Worm (Caenorhabditis elegans) whole organism, young adult: Measurements from ENCODE around the gene tag-164.

Experiments
- B0336.3 ChIP-seq: fragments of 200-800 bp; sonication (Bioruptor generic); IDR thresholded peaks from 2 replicates; pipeline ENCODE4 v1.3.6; 2022; ENCODE audit warnings: missing genetic modification characterization, missing compliant biosample characterization
- D2030.7 ChIP-seq: fragments of 200-800 bp; sonication (Bioruptor generic); IDR thresholded peaks from 2 replicates; pipeline ENCODE4 v1.3.6; 2022; ENCODE audit warnings: missing genetic modification reagents, missing genetic modification characterization, missing compliant biosample characterization
- F23B12.7 ChIP-seq: sonication (generic microtip); optimal IDR thresholded peaks from 2 replicates; lab custom pipeline; 2017; ENCODE audit warnings: missing genetic modification characterization, mild to moderate bottlenecking, missing compliant biosample characterization, antibody characterized with exemption, moderate library complexity; ENCODE audit not compliant: insufficient read depth
- F39B2.1 ChIP-seq: fragments of 200-800 bp; sonication (Bioruptor generic); IDR thresholded peaks from 2 replicates; pipeline ENCODE4 v1.3.6; 2022; ENCODE audit warnings: missing genetic modification reagents, missing genetic modification characterization, missing compliant biosample characterization
- F52B5.7 ChIP-seq: sonication (generic microtip); optimal IDR thresholded peaks from 2 replicates; lab custom pipeline; 2016; ENCODE audit warnings: mild to moderate bottlenecking, missing genetic modification characterization, missing compliant biosample characterization
- F57A8.1 ChIP-seq: fragments of 200-800 bp; sonication (Bioruptor generic); optimal IDR thresholded peaks from 2 replicates; lab custom pipeline; 2018; ENCODE audit warnings: mild to moderate bottlenecking, missing genetic modification characterization, moderate library complexity, missing compliant biosample characterization
- T07F8.4 ChIP-seq: sonication (generic microtip); optimal IDR thresholded peaks from 2 replicates; lab custom pipeline; 2016; ENCODE audit warnings: mild to moderate bottlenecking, missing genetic modification characterization, moderate library complexity, missing compliant biosample characterization
- Y67H2A.10 ChIP-seq: fragments of 200-800 bp; sonication (Bioruptor generic); conservative IDR thresholded peaks from 2 replicates; pipeline ENCODE4 v1.3.6; 2022; ENCODE audit warnings: missing genetic modification reagents, missing genetic modification characterization, missing compliant biosample characterization
- Y79H2A.3 ChIP-seq: fragments of 200-800 bp; sonication (Bioruptor generic); conservative IDR thresholded peaks from 2 replicates; pipeline ENCODE4 v1.3.6; 2022; ENCODE audit warnings: missing genetic modification reagents, missing genetic modification characterization, missing compliant biosample characterization
- akir-1 ChIP-seq: fragments of 200-800 bp; sonication (Bioruptor generic); optimal IDR thresholded peaks from 2 replicates; lab custom pipeline; 2018; ENCODE audit warnings: mild to moderate bottlenecking, missing genetic modification characterization, moderate library complexity, missing compliant biosample characterization
- ama-1 ChIP-seq, 3 experiments: fragments of 150-350 bp in 1 of 3; sonication (generic microtip) in 2 of 3; optimal IDR thresholded peaks; 2 replicates each; lab custom pipeline; 2014 to 2018; ENCODE audit warnings: missing biosample characterization in 2 of 3, missing genetic modification characterization in 2 of 3, missing genetic modification reagents in 2 of 3
- aptf-3 ChIP-seq: fragments of 200-800 bp; sonication (Bioruptor generic); IDR thresholded peaks from 2 replicates; pipeline ENCODE4 v1.3.6; 2022; ENCODE audit warnings: missing genetic modification characterization, missing compliant biosample characterization
- attf-3 ChIP-seq: fragments of 200-800 bp; sonication (Bioruptor generic); conservative IDR thresholded peaks from 2 replicates; pipeline ENCODE4 v1.3.6; 2022; ENCODE audit warnings: missing genetic modification reagents, missing genetic modification characterization, missing compliant biosample characterization
- attf-5 ChIP-seq: fragments of 200-800 bp; sonication (Bioruptor generic); optimal IDR thresholded peaks from 2 replicates; lab custom pipeline; 2018; ENCODE audit warnings: mild to moderate bottlenecking, missing genetic modification characterization, missing compliant biosample characterization
- cebp-2 ChIP-seq: fragments of 200-800 bp; sonication (Bioruptor generic); IDR thresholded peaks from 2 replicates; pipeline ENCODE4 v1.3.6; 2022; ENCODE audit warnings: missing genetic modification characterization, missing compliant biosample characterization
- ceh-27 ChIP-seq: fragments of 200-800 bp; sonication (Bioruptor generic); optimal IDR thresholded peaks from 2 replicates; lab custom pipeline; 2018; ENCODE audit warnings: mild to moderate bottlenecking, missing genetic modification characterization, moderate library complexity, missing compliant biosample characterization
- ceh-40 ChIP-seq: fragments of 200-800 bp; sonication (Bioruptor generic); IDR thresholded peaks from 2 replicates; pipeline ENCODE4 v1.3.6; 2022; ENCODE audit warnings: missing genetic modification characterization, missing compliant biosample characterization
- ceh-79 ChIP-seq: sonication (generic microtip); optimal IDR thresholded peaks from 2 replicates; lab custom pipeline; 2017; ENCODE audit warnings: mild to moderate bottlenecking, missing genetic modification characterization, missing compliant biosample characterization
- chd-7 ChIP-seq: sonication (generic microtip); optimal IDR thresholded peaks from 2 replicates; lab custom pipeline; 2016; ENCODE audit warnings: mild to moderate bottlenecking, missing genetic modification characterization, moderate library complexity, missing compliant biosample characterization
- dpff-1 ChIP-seq: sonication (generic microtip); optimal IDR thresholded peaks from 2 replicates; lab custom pipeline; 2017; ENCODE audit warnings: mild to moderate bottlenecking, missing genetic modification characterization, missing compliant biosample characterization
- egl-44 ChIP-seq: fragments of 200-800 bp; sonication (Bioruptor generic); IDR thresholded peaks from 2 replicates; pipeline ENCODE4 v1.3.6; 2022; ENCODE audit warnings: missing genetic modification reagents, missing genetic modification characterization, missing compliant biosample characterization
- ets-4 ChIP-seq: fragments of 200-800 bp; sonication (Bioruptor generic); optimal IDR thresholded peaks from 2 replicates; lab custom pipeline; 2018; ENCODE audit warnings: mild to moderate bottlenecking, missing genetic modification characterization, missing compliant biosample characterization
- gei-17 ChIP-seq: fragments of 200-800 bp; sonication (Bioruptor generic); optimal IDR thresholded peaks from 2 replicates; lab custom pipeline; 2018; ENCODE audit warnings: mild to moderate bottlenecking, missing genetic modification characterization, missing compliant biosample characterization
- him-1 ChIP-seq: sonication (generic microtip); optimal IDR thresholded peaks from 2 replicates; lab custom pipeline; 2016; ENCODE audit warnings: missing genotype, missing genetic modification reagents, missing genetic modification characterization, missing compliant biosample characterization
- hlh-26 ChIP-seq: fragments of 200-800 bp; sonication (Bioruptor generic); conservative IDR thresholded peaks from 2 replicates; pipeline ENCODE4 v1.3.6; 2022; ENCODE audit warnings: missing genetic modification reagents, missing genetic modification characterization, missing compliant biosample characterization
- hsf-1 ChIP-seq: fragments of 200-800 bp; sonication (Bioruptor generic); IDR thresholded peaks from 2 replicates; pipeline ENCODE4 v1.3.6; 2022; ENCODE audit warnings: missing genetic modification reagents, missing genetic modification characterization, missing compliant biosample characterization
- lag-1 ChIP-seq: fragments of 200-800 bp; sonication (Bioruptor generic); IDR thresholded peaks from 2 replicates; pipeline ENCODE4 v1.3.6; 2022; ENCODE audit warnings: missing genetic modification reagents, missing genetic modification characterization, missing compliant biosample characterization
- lin-40 ChIP-seq: sonication (generic microtip); optimal IDR thresholded peaks from 2 replicates; lab custom pipeline; 2016; ENCODE audit warnings: missing genetic modification characterization, mild to moderate bottlenecking, missing compliant biosample characterization, missing genotype, missing genetic modification reagents
- lsl-1 ChIP-seq: fragments of 200-800 bp; sonication (Bioruptor generic); optimal IDR thresholded peaks from 2 replicates; lab custom pipeline; 2018; ENCODE audit warnings: mild to moderate bottlenecking, missing genetic modification characterization, moderate library complexity, missing compliant biosample characterization
- mcd-1 ChIP-seq: fragments of 200-800 bp; sonication (Bioruptor generic); IDR thresholded peaks from 2 replicates; pipeline ENCODE4 v1.3.6; 2022; ENCODE audit warnings: missing genetic modification reagents, missing genetic modification characterization, missing compliant biosample characterization
- mel-28 ChIP-seq: sonication (generic microtip); optimal IDR thresholded peaks from 2 replicates; lab custom pipeline; 2016; ENCODE audit warnings: borderline replicate concordance, mild to moderate bottlenecking, missing genetic modification characterization, missing compliant biosample characterization
- mes-4 ChIP-seq: sonication (generic microtip); optimal IDR thresholded peaks from 2 replicates; lab custom pipeline; 2016; ENCODE audit warnings: missing genotype, missing genetic modification characterization, missing compliant biosample characterization
- mxl-1 ChIP-seq: sonication (generic microtip); optimal IDR thresholded peaks from 2 replicates; lab custom pipeline; 2016; ENCODE audit warnings: missing genetic modification characterization, missing compliant biosample characterization
- nfya-1 ChIP-seq: sonication (generic microtip); optimal IDR thresholded peaks from 2 replicates; lab custom pipeline; 2017; ENCODE audit warnings: antibody characterized with exemption, missing compliant biosample characterization, missing genetic modification characterization, borderline replicate concordance; ENCODE audit not compliant: insufficient read depth
- nhr-179 ChIP-seq: sonication (generic microtip); optimal IDR thresholded peaks from 2 replicates; lab custom pipeline; 2016; ENCODE audit warnings: mild to moderate bottlenecking, missing genetic modification characterization, missing compliant biosample characterization
- nhr-90 ChIP-seq: sonication (generic microtip); optimal IDR thresholded peaks from 2 replicates; lab custom pipeline; 2016; ENCODE audit warnings: missing genotype, mild to moderate bottlenecking, missing genetic modification characterization, missing compliant biosample characterization
- pbrm-1 ChIP-seq: fragments of 200-800 bp; sonication (Bioruptor generic); IDR thresholded peaks from 2 replicates; pipeline ENCODE4 v1.3.6; 2022; ENCODE audit warnings: missing genetic modification reagents, missing genetic modification characterization, missing compliant biosample characterization
- sdz-38 ChIP-seq: sonication (generic microtip); optimal IDR thresholded peaks from 2 replicates; lab custom pipeline; 2016; ENCODE audit warnings: missing genotype, missing genetic modification characterization, missing compliant biosample characterization
- sea-2 ChIP-seq: fragments of 200-800 bp; sonication (Bioruptor generic); IDR thresholded peaks from 2 replicates; pipeline ENCODE4 v1.3.6; 2022; ENCODE audit warnings: missing genetic modification characterization, missing compliant biosample characterization
- snpc-3.4 ChIP-seq: sonication (generic microtip); optimal IDR thresholded peaks from 2 replicates; lab custom pipeline; 2017; ENCODE audit warnings: missing genetic modification characterization, mild to moderate bottlenecking, missing compliant biosample characterization, antibody characterized with exemption, moderate library complexity, missing genotype, missing genetic modification reagents
- somi-1 ChIP-seq: fragments of 200-800 bp; sonication (Bioruptor generic); optimal IDR thresholded peaks from 2 replicates; lab custom pipeline; 2018; ENCODE audit warnings: mild to moderate bottlenecking, missing genetic modification characterization, missing compliant biosample characterization
- tbx-9 ChIP-seq: sonication (generic microtip); optimal IDR thresholded peaks from 2 replicates; lab custom pipeline; 2016; ENCODE audit warnings: borderline replicate concordance, missing genetic modification characterization, inconsistent platforms, missing compliant biosample characterization
- xnd-1 ChIP-seq: sonication (generic microtip); optimal IDR thresholded peaks from 2 replicates; lab custom pipeline; 2016; ENCODE audit warnings: missing genotype, missing genetic modification reagents, missing genetic modification characterization, missing compliant biosample characterization
- zim-3 ChIP-seq: sonication (generic microtip); optimal IDR thresholded peaks from 2 replicates; lab custom pipeline; 2017; ENCODE audit warnings: mild to moderate bottlenecking, missing genetic modification characterization, moderate library complexity, missing compliant biosample characterization
- ztf-18 ChIP-seq: sonication (generic microtip); optimal IDR thresholded peaks from 2 replicates; lab custom pipeline; 2016; ENCODE audit warnings: missing genotype, mild to moderate bottlenecking, missing genetic modification characterization, missing compliant biosample characterization
- ztf-25 ChIP-seq: fragments of 200-800 bp; sonication (Bioruptor generic); IDR thresholded peaks from 2 replicates; pipeline ENCODE4 v1.3.6; 2022; ENCODE audit warnings: missing genetic modification reagents, missing genetic modification characterization, missing compliant biosample characterization
- ztf-28 ChIP-seq: fragments of 200-800 bp; sonication (Bioruptor generic); IDR thresholded peaks from 2 replicates; pipeline ENCODE4 v1.3.6; 2022; ENCODE audit warnings: missing genetic modification reagents, missing genetic modification characterization, missing compliant biosample characterization

The tag-164 gene

DNA sequence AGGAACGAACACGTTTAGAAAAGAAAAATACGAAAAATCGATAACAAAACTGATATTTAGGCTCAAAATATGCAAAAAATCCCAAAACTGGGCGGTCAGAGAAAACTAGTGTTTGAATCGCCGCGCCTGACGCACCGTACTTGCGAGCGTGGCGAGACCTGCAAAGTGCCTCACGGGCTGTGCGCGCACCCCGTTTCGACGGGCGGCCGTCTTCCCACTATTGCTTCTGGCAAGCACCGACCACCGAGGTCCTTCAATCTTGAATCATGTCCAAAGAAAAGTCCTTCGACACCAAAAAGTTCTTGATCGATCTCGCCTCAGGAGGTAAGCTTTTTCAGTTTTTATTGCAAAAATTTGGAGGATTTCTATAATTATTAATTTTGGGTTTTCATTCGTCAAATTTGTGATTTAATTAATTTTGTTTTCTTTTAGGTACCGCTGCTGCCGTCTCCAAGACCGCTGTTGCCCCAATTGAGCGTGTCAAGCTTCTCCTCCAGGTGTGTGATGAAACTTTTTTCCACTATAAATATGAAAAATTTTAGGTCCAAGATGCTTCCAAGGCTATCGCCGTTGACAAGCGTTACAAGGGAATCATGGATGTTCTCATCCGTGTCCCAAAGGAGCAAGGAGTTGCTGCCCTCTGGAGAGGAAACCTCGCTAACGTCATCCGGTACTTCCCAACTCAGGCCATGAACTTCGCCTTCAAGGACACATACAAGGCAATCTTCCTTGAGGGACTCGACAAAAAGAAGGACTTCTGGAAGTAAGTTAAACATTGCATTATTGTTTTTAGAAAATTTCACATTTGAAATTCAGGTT lies 3.8 kb downstream of the tag-164 start, which contains the start of gene ant-1.1 (continued):
- TF ChIP-seq B0336.3 (GFP tag; lab: Robert Waterston, UW) (peak; percentile 72; the same call in 1 of the 2 replicates), ceh-40 (no peak), nhr-90 (tag; lab: Kevin White, UChicago) (no peak), nhr-179 (tag; lab: Kevin White, UChicago) (no peak), mxl-1 (tag; lab: Kevin White, UChicago) (no peak), mcd-1 (peak; percentile 94), mel-28 (tag; lab: Kevin White, UChicago) (peak; percentile 38), sea-2 (no peak), lin-40 (peak; percentile 91), Y67H2A.10 (GFP tag; lab: Robert Waterston, UW) (peak; percentile 84), T07F8.4 (tag; lab: Kevin White, UChicago) (no peak), hlh-26 (no peak), lag-1 (no peak), dpff-1 (no peak), ets-4 (GFP tag; lab: Kevin White, UChicago) (peak; percentile 53), Y79H2A.3 (GFP tag; lab: Robert Waterston, UW) (no peak), him-1 (tag; lab: Kevin White, UChicago) (no peak), F57A8.1 (GFP tag; lab: Kevin White, UChicago) (no peak), tbx-9 (no peak), F39B2.1 (GFP tag; lab: Robert Waterston, UW) (peak; percentile 73; the same call in 1 of the 2 replicates), ztf-18 (tag; lab: Kevin White, UChicago) (peak; percentile 87), gei-17 (GFP tag; lab: Kevin White, UChicago) (peak; percentile 45), ama-1 (optimal IDR thresholded peaks at IDR 0.05; lab: Kevin White, UChicago) (peak; percentile 82), ama-1 (GFP tag; optimal IDR thresholded peaks at IDR 0.05; lab: Kevin White, UChicago) (no peak), lsl-1 (peak; percentile 88), somi-1 (GFP tag; lab: Kevin White, UChicago) (peak; percentile 35), ceh-79 (tag; lab: Kevin White, UChicago) (peak; percentile 19), ztf-28 (GFP tag; lab: Robert Waterston, UW) (peak; percentile 73; the same call in 1 of the 2 replicates), aptf-3 (GFP tag; lab: Robert Waterston, UW) (peak; percentile 61; the same call in 1 of the 2 replicates), xnd-1 (peak; percentile 45), sdz-38 (tag; lab: Kevin White, UChicago) (no peak), ceh-27 (GFP tag; lab: Kevin White, UChicago) (peak; percentile 89), ztf-25 (GFP tag; lab: Robert Waterston, UW) (0 out of 2 replicates have a peak, but pooled peaks have one; percentile 24), snpc-3.4 (tag; lab: Kevin White, UChicago) (peak; percentile 77), chd-7 (tag; lab: Kevin White, UChicago) (peak; percentile 66), F23B12.7 (peak; percentile 68), attf-5 (GFP tag; lab: Kevin White, UChicago) (peak; percentile 88), cebp-2 (GFP tag; lab: Robert Waterston, UW) (no peak), pbrm-1 (GFP tag; lab: Robert Waterston, UW) (peak; percentile 91), D2030.7 (GFP tag; lab: Robert Waterston, UW) (peak; percentile 88), nfya-1 (tag; lab: Kevin White, UChicago) (no peak), egl-44 (GFP tag; lab: Robert Waterston, UW) (no peak), mes-4 (tag; lab: Kevin White, UChicago) (no peak), F52B5.7 (no peak), attf-3 (GFP tag; lab: Robert Waterston, UW) (peak; percentile 53; the same call in 1 of the 2 replicates), akir-1 (no peak), hsf-1 (GFP tag; lab: Robert Waterston, UW) (peak; percentile 85), zim-3 (tag; lab: Kevin White, UChicago) (no peak)
